Worm (Caenorhabditis elegans): ENCODE data around the gene F53F1.2.

The F53F1.2 gene

DNA sequence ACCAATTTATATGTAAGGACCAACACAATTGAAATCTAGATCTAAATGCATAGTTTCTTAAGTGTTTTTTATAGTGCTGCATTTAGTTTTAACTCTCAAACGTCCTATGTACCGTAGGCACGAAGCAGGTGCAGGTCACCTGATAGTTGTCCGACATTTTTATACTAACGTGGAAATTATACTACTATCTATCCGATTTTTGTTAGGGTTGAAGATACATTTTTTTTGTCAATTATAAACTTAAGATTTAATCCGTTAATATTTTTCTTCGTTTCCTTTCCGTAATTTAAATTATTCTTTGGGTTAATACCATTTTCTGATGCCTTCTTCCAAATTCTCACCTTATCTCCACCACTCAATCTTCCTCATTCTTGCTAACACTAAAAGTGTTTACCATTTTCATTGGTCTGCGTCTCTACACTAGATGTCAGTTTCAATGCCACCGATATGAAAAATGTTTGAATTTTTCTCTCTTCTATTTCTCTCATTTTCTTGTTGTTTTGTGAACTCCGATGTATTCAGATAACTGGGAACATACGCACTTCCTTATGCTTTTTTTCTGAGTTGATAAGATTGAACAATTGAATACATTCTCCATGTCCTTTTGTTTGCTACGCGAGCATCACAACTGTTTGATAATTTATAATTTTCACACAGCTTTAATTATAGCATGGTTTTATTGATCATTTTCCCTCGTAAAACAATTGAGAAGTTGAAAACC is 38.8 kb downstream of the F53F1.2 start, which contains the start of gene Y2H9A.4:
Y2H9A.4 (plus strand) TSS at position 671 of the 721 bp plus-strand sequence.
- TF ChIP-seq aly-1 (tag; optimal IDR thresholded peaks at IDR 0.05) (no peak), B0310.2 (tag; optimal IDR thresholded peaks at IDR 0.05) (no peak), pes-1 (GFP tag; IDR thresholded peaks at IDR 0.05) (no peak), flt-1 (GFP tag; IDR thresholded peaks at IDR 0.05) (no peak), hmg-4 (GFP tag; optimal IDR thresholded peaks at IDR 0.05) (no peak), tbx-11 (GFP tag; IDR thresholded peaks at IDR 0.05) (no peak), ets-7 (tag; optimal IDR thresholded peaks at IDR 0.05) (no peak), tra-4 (tag; optimal IDR thresholded peaks at IDR 0.05) (no peak)

DNA sequence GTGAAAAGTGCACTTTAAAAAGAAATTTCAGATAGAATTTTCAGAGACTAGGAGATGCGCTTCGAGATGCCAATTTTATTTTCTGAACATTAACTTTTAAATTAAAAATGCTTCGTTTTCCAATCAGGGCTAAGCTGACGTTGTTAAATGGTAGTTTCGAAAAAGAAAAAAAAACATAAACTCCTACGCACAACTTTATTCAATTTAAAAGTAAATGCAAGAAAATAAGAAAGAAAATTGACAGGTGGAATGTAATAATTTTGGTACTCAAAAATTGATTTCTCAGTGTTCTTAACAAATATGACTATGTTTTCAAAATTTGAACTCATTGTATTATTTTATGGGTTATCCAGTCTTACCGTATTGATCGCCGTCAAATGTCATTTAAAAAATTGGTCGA is 46.7 kb downstream of the F53F1.2 start, which contains the start of gene lurp-2:
lurp-2 (plus strand) TSS at position 301 of the 400 bp plus-strand sequence.
- TF ChIP-seq tbx-37 (GFP tag; conservative IDR thresholded peaks at IDR 0.05) (no peak), hmbx-1 (tag; optimal IDR thresholded peaks at IDR 0.05) (no peak), F13C5.2 (tag; optimal IDR thresholded peaks at IDR 0.05) (no peak), ama-1 (optimal IDR thresholded peaks at IDR 0.05) (no peak), aly-1 (tag; optimal IDR thresholded peaks at IDR 0.05) (no peak), tbx-11 (GFP tag; IDR thresholded peaks at IDR 0.05) (no peak), ets-7 (tag; optimal IDR thresholded peaks at IDR 0.05) (no peak), ceh-36 (tag; optimal IDR thresholded peaks at IDR 0.05) (no peak), hnd-1 (tag; optimal IDR thresholded peaks at IDR 0.05) (no peak), B0310.2 (tag; optimal IDR thresholded peaks at IDR 0.05) (no peak)

DNA sequence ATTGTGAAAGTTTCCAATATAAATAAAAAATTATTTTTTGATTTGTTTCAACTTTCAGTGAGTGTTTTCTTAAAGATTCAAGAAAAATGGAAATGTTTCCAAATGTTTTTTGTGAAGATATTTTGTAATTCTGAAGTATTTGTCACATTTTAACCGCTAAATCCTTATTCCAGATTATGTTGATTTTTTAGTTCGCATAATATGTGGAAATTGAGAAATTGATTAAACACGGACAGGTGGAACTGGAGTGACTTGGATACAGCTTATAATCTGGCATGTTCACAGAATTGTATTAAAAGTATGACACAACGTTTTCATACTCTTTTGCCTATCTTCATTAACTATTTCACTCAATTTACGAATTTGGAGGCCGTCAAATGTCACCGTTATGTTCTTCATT is 48.8 kb downstream of the F53F1.2 start, which contains the start of gene lurp-3:
lurp-3 (plus strand) TSS at position 301 of the 400 bp plus-strand sequence.
- TF ChIP-seq ceh-13 (GFP tag; optimal IDR thresholded peaks at IDR 0.05): no peak
- TF ChIP-seq hmbx-1 (tag; optimal IDR thresholded peaks at IDR 0.05): no peak
- no peak for TF ChIP-seq ets-7 (tag; optimal IDR thresholded peaks at IDR 0.05)

DNA sequence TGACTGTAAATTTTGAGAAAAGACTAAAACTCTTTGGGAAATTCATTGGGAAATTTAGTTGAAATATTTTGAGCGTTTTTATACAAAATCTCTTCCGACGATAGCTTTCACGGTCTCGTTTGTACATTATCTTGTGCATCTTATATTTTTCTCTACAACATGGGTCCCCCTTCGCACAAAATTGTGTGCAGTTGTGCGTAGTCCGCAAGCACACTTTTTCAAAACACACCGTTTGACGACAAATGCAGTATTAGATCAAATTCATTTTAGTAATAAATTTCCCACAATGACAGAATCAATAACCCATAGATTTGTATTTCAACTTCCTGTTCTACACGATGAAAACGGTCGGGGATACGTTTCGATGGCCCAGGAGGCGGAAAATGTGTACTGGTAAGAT is 51.2 kb downstream of the F53F1.2 start, which contains the start of gene F25H9.2:
F25H9.2 (plus strand) TSS at position 226 of the 400 bp plus-strand sequence.
- TF ChIP-seq ceh-36 (tag; optimal IDR thresholded peaks at IDR 0.05) (no peak), F13C5.2 (tag; optimal IDR thresholded peaks at IDR 0.05) (no peak), tra-4 (tag; optimal IDR thresholded peaks at IDR 0.05) (no peak), aly-1 (tag; optimal IDR thresholded peaks at IDR 0.05) (no peak), hnd-1 (tag; optimal IDR thresholded peaks at IDR 0.05) (no peak), ets-7 (tag; optimal IDR thresholded peaks at IDR 0.05) (no peak), ceh-13 (GFP tag; optimal IDR thresholded peaks at IDR 0.05) (no peak), scrt-1 (GFP tag; IDR thresholded peaks at IDR 0.05) (no peak), tbx-37 (GFP tag; conservative IDR thresholded peaks at IDR 0.05) (no peak), pes-1 (GFP tag; IDR thresholded peaks at IDR 0.05) (no peak), hmg-4 (GFP tag; optimal IDR thresholded peaks at IDR 0.05) (no peak), flt-1 (GFP tag; IDR thresholded peaks at IDR 0.05) (no peak), sea-1 (GFP tag; conservative IDR thresholded peaks at IDR 0.05) (no peak), hmbx-1 (tag; optimal IDR thresholded peaks at IDR 0.05) (no peak), B0310.2 (tag; optimal IDR thresholded peaks at IDR 0.05) (no peak), ama-1 (optimal IDR thresholded peaks at IDR 0.05) (no peak), tbx-11 (GFP tag; IDR thresholded peaks at IDR 0.05) (no peak)

Measured in whole organism, early embryonic.